Worm (Caenorhabditis elegans): ENCODE results near the gene F41G3.3.

- TF ChIP-seq mdl-1 (tag; optimal IDR thresholded peaks at IDR 0.05) (no peak), peb-1 (tag; optimal IDR thresholded peaks at IDR 0.05) (no peak), ama-1 (optimal IDR thresholded peaks at IDR 0.05) (no peak)
Observed at ce11 chrII:6741428-6741827, 14.9 kb upstream of the F41G3.3 start, which contains the start of gene exos-8.

Data from whole organism, L2 larva.